Worm (Caenorhabditis elegans) whole organism, L3 larva: ENCODE data around the gene nsph-1.1.

ENCODE experiments used
- R02D3.7 ChIP-seq: fragments of 150-350 bp; optimal IDR thresholded peaks from 2 replicates; lab custom pipeline; 2014; ENCODE audit warnings: missing biosample characterization, missing genetic modification characterization
- aly-2 ChIP-seq: fragments of 150-350 bp; optimal IDR thresholded peaks from 2 replicates; lab custom pipeline; 2014; ENCODE audit warnings: missing biosample characterization, missing genetic modification characterization
- ceh-28 ChIP-seq: fragments of 150-350 bp; optimal IDR thresholded peaks from 2 replicates; lab custom pipeline; 2014; ENCODE audit warnings: missing biosample characterization, missing genetic modification reagents, missing genetic modification characterization
- ceh-82 ChIP-seq: fragments of 150-350 bp; optimal IDR thresholded peaks from 2 replicates; lab custom pipeline; 2014; ENCODE audit warnings: missing biosample characterization, missing genetic modification characterization
- ceh-9 ChIP-seq: sonication (generic microtip); optimal IDR thresholded peaks from 2 replicates; lab custom pipeline; 2018; ENCODE audit warnings: missing biosample characterization, missing genetic modification characterization
- daf-12 ChIP-seq: fragments of 150-350 bp; optimal IDR thresholded peaks from 2 replicates; lab custom pipeline; 2014; ENCODE audit warnings: missing biosample characterization, missing genetic modification reagents, missing genetic modification characterization
- elt-1 ChIP-seq: fragments of 150-350 bp; optimal IDR thresholded peaks from 2 replicates; lab custom pipeline; 2014; ENCODE audit warnings: missing biosample characterization, missing genetic modification characterization
- elt-2 ChIP-seq: sonication (generic microtip); optimal IDR thresholded peaks from 2 replicates; lab custom pipeline; 2016; ENCODE audit warnings: missing genetic modification reagents, mild to moderate bottlenecking, missing genetic modification characterization, missing compliant biosample characterization
- elt-3 ChIP-seq, 3 experiments: fragments of 150-350 bp in 1 of 3; sonication (generic microtip) in 2 of 3; optimal IDR thresholded peaks; 2 replicates in 2 of 3; 4 replicates in 1 of 3; lab custom pipeline; 2014 to 2017; ENCODE audit warnings: missing biosample characterization in 3 of 3, missing genetic modification characterization in 3 of 3
- eor-1 ChIP-seq, 2 experiments: fragments of 150-350 bp; optimal IDR thresholded peaks; 2 replicates each; lab custom pipeline; 2014 to 2018; ENCODE audit warnings: missing biosample characterization in 2 of 2, missing genetic modification characterization in 2 of 2
- fkh-10 ChIP-seq: sonication (generic microtip); optimal IDR thresholded peaks from 2 replicates; lab custom pipeline; 2017; ENCODE audit warnings: missing biosample characterization, missing genetic modification reagents, missing genetic modification characterization
- fkh-2 ChIP-seq: fragments of 150-350 bp; optimal IDR thresholded peaks from 2 replicates; lab custom pipeline; 2014; ENCODE audit warnings: missing biosample characterization, missing genetic modification reagents, missing genetic modification characterization
- fos-1 ChIP-seq: fragments of 150-350 bp; optimal IDR thresholded peaks from 2 replicates; lab custom pipeline; 2014; ENCODE audit warnings: missing biosample characterization, missing genetic modification characterization
- hmg-11 ChIP-seq: sonication (generic microtip); optimal IDR thresholded peaks from 2 replicates; lab custom pipeline; 2016; ENCODE audit warnings: missing genetic modification characterization, missing compliant biosample characterization
- lin-15B ChIP-seq: fragments of 150-350 bp; optimal IDR thresholded peaks from 2 replicates; lab custom pipeline; 2014; ENCODE audit warnings: missing biosample characterization, missing genetic modification characterization
- lin-39 ChIP-seq: fragments of 150-350 bp; optimal IDR thresholded peaks from 2 replicates; lab custom pipeline; 2018; ENCODE audit warnings: missing biosample characterization, missing genetic modification reagents, missing genetic modification characterization
- lsy-12 ChIP-seq: sonication (generic microtip); optimal IDR thresholded peaks from 2 replicates; lab custom pipeline; 2016; ENCODE audit warnings: mild to moderate bottlenecking, missing genetic modification characterization, missing compliant biosample characterization
- mdl-1 ChIP-seq: fragments of 150-350 bp; optimal IDR thresholded peaks from 2 replicates; lab custom pipeline; 2014; ENCODE audit warnings: missing biosample characterization, missing genetic modification characterization
- mml-1 ChIP-seq: fragments of 150-350 bp; sonication (generic microtip); optimal IDR thresholded peaks from 3 replicates; lab custom pipeline; 2014; ENCODE audit warnings: missing biosample characterization, missing genetic modification characterization
- nfya-1 ChIP-seq: sonication (generic microtip); optimal IDR thresholded peaks from 2 replicates; lab custom pipeline; 2017; ENCODE audit warnings: missing genetic modification characterization, mild to moderate bottlenecking, missing compliant biosample characterization, antibody characterized with exemption, moderate library complexity; ENCODE audit not compliant: insufficient read depth
- nhr-11 ChIP-seq: fragments of 150-350 bp; optimal IDR thresholded peaks from 2 replicates; lab custom pipeline; 2014; ENCODE audit warnings: missing biosample characterization, missing genetic modification characterization
- nhr-23 ChIP-seq: fragments of 150-350 bp; optimal IDR thresholded peaks from 2 replicates; lab custom pipeline; 2014; ENCODE audit warnings: missing biosample characterization, missing genetic modification reagents, missing genetic modification characterization
- nhr-237 ChIP-seq: fragments of 150-350 bp; optimal IDR thresholded peaks from 2 replicates; lab custom pipeline; 2014; ENCODE audit warnings: missing biosample characterization, missing genetic modification characterization
- nhr-25 ChIP-seq: sonication (generic microtip); optimal IDR thresholded peaks from 2 replicates; lab custom pipeline; 2017; ENCODE audit warnings: missing biosample characterization, missing genetic modification characterization
- nhr-28 ChIP-seq: fragments of 150-350 bp; optimal IDR thresholded peaks from 2 replicates; lab custom pipeline; 2014; ENCODE audit warnings: missing biosample characterization, missing genetic modification characterization
- nhr-43 ChIP-seq: sonication (generic microtip); optimal IDR thresholded peaks from 2 replicates; lab custom pipeline; 2016; ENCODE audit warnings: mild to moderate bottlenecking, missing genetic modification characterization, missing compliant biosample characterization; ENCODE audit not compliant: poor library complexity, severe bottlenecking
- nhr-76 ChIP-seq: fragments of 150-350 bp; sonication (generic microtip); optimal IDR thresholded peaks from 5 replicates; lab custom pipeline; 2014; ENCODE audit warnings: missing biosample characterization, missing genetic modification characterization
- nhr-77 ChIP-seq: fragments of 150-350 bp; optimal IDR thresholded peaks from 2 replicates; lab custom pipeline; 2014; ENCODE audit warnings: missing biosample characterization, missing genetic modification characterization
- pha-4 ChIP-seq: fragments of 150-350 bp; optimal IDR thresholded peaks from 2 replicates; lab custom pipeline; 2014; ENCODE audit warnings: missing biosample characterization, missing genetic modification reagents, missing genetic modification characterization
- pqm-1 ChIP-seq: fragments of 150-350 bp; optimal IDR thresholded peaks from 2 replicates; lab custom pipeline; 2017; ENCODE audit warnings: missing biosample characterization, missing genetic modification characterization, inconsistent platforms
- snpc-4 ChIP-seq: fragments of 150-350 bp; optimal IDR thresholded peaks from 2 replicates; lab custom pipeline; 2014; ENCODE audit warnings: missing biosample characterization, missing genetic modification characterization
- tbx-2 ChIP-seq: sonication (generic microtip); optimal IDR thresholded peaks from 2 replicates; lab custom pipeline; 2016; ENCODE audit warnings: mild to moderate bottlenecking, missing genetic modification characterization, missing compliant biosample characterization
- unc-39 ChIP-seq: sonication (generic microtip); optimal IDR thresholded peaks from 4 replicates; lab custom pipeline; 2017; ENCODE audit warnings: missing biosample characterization, missing genetic modification characterization
- unc-62 ChIP-seq: fragments of 150-350 bp; sonication (generic microtip); optimal IDR thresholded peaks from 4 replicates; lab custom pipeline; 2014; ENCODE audit warnings: missing biosample characterization, missing genetic modification reagents, missing genetic modification characterization
- zag-1 ChIP-seq: fragments of 150-350 bp; optimal IDR thresholded peaks from 2 replicates; lab custom pipeline; 2014; ENCODE audit warnings: missing biosample characterization, missing genetic modification characterization
- ztf-11 ChIP-seq: fragments of 150-350 bp; optimal IDR thresholded peaks from 2 replicates; lab custom pipeline; 2014; ENCODE audit warnings: missing biosample characterization, missing genetic modification characterization

The nsph-1.1 gene

ce11 chrII:8770675-8771074, 4.1 kb downstream of the nsph-1.1 start, which contains the start of gene let-19:
Gene let-19, plus strand, starts transcription at chrII:8770975.
- no peak for TF ChIP-seq nhr-43 (tag; lab: Kevin White, UChicago)
- no peak for TF ChIP-seq fkh-10 (GFP tag; lab: Kevin White, UChicago)
- no peak for TF ChIP-seq aly-2 (tag; lab: Kevin White, UChicago)
- TF ChIP-seq eor-1 (tag; optimal IDR thresholded peaks at IDR 0.05; lab: Kevin White, UChicago), result no peak
- no peak for TF ChIP-seq tbx-2 (tag; lab: Kevin White, UChicago)
- no peak for TF ChIP-seq elt-3 (tag; optimal IDR thresholded peaks at IDR 0.05; lab: Kevin White, UChicago)
- no peak for TF ChIP-seq hmg-11 (tag; lab: Kevin White, UChicago)
- TF ChIP-seq unc-39 (tag; lab: Kevin White, UChicago), result no peak
- no peak for TF ChIP-seq elt-2 (tag; lab: Kevin White, UChicago)
- TF ChIP-seq nhr-28 (tag; lab: Kevin White, UChicago), result no peak
- no peak for TF ChIP-seq ceh-28 (tag; lab: Kevin White, UChicago)
- TF ChIP-seq pha-4 (tag; lab: Kevin White, UChicago), result no peak
- no peak for TF ChIP-seq lsy-12 (tag; lab: Kevin White, UChicago)
- TF ChIP-seq R02D3.7 (tag; lab: Kevin White, UChicago), result no peak
- TF ChIP-seq ceh-9 (tag; lab: Kevin White, UChicago), result no peak
- TF ChIP-seq mdl-1 (tag; lab: Kevin White, UChicago), result no peak
- no peak for TF ChIP-seq daf-12 (tag; lab: Kevin White, UChicago)
- no peak for TF ChIP-seq ceh-82
- TF ChIP-seq ztf-11 (tag; lab: Kevin White, UChicago), result no peak
- no peak for TF ChIP-seq nhr-11 (tag; lab: Kevin White, UChicago)
- TF ChIP-seq, all 47 proteins: peak for 0

ce11 chrII:8776504-8776903, 9.9 kb downstream of the nsph-1.1 start:
- no peak for TF ChIP-seq nhr-76
- no peak for TF ChIP-seq eor-1 (tag; optimal IDR thresholded peaks at IDR 0.05; lab: Kevin White, UChicago)
- no peak for TF ChIP-seq ceh-28 (tag; lab: Kevin White, UChicago)
- no peak for TF ChIP-seq fos-1
- no peak for TF ChIP-seq lin-39 (tag; lab: Kevin White, UChicago)
- no peak for TF ChIP-seq ztf-11 (tag; lab: Kevin White, UChicago)
- no peak for TF ChIP-seq pqm-1 (tag; lab: Kevin White, UChicago)
- TF ChIP-seq fkh-10 (GFP tag; lab: Kevin White, UChicago), result no peak
- TF ChIP-seq mml-1 (tag; lab: Kevin White, UChicago), result no peak
- TF ChIP-seq nhr-23, result no peak
- TF ChIP-seq elt-1 (tag; lab: Kevin White, UChicago), result no peak
- no peak for TF ChIP-seq nhr-25 (tag; lab: Kevin White, UChicago)
- TF ChIP-seq ceh-82, result no peak
- TF ChIP-seq nfya-1, result no peak
- TF ChIP-seq lin-15B (tag; lab: Kevin White, UChicago), result no peak
- no peak for TF ChIP-seq nhr-77 (tag; lab: Kevin White, UChicago)
- no peak for TF ChIP-seq R02D3.7 (tag; lab: Kevin White, UChicago)
- TF ChIP-seq lsy-12 (tag; lab: Kevin White, UChicago), result no peak

- TF ChIP-seq nhr-28 (tag; lab: Kevin White, UChicago), result no peak
- no peak for TF ChIP-seq elt-1 (tag; lab: Kevin White, UChicago)
- no peak for TF ChIP-seq lin-15B (tag; lab: Kevin White, UChicago)
- TF ChIP-seq hmg-11 (tag; lab: Kevin White, UChicago), result no peak
- TF ChIP-seq nhr-237 (tag; lab: Kevin White, UChicago), result no peak
- no peak for TF ChIP-seq elt-3 (tag; optimal IDR thresholded peaks at IDR 0.05; lab: Kevin White, UChicago)
- TF ChIP-seq mml-1 (tag; lab: Kevin White, UChicago), result no peak
- TF ChIP-seq fkh-2 (tag; lab: Kevin White, UChicago), result no peak
- TF ChIP-seq zag-1, result no peak
- TF ChIP-seq unc-62 (GFP tag; lab: Kevin White, UChicago), result no peak
- TF ChIP-seq fkh-10 (GFP tag; lab: Kevin White, UChicago), result no peak
- TF ChIP-seq snpc-4 (tag; lab: Kevin White, UChicago), result no peak
- no peak for TF ChIP-seq ztf-11 (tag; lab: Kevin White, UChicago)
Observed at ce11 chrII:8783451-8783967, 16.9 kb downstream of the nsph-1.1 start, which contains the start of gene sgn-1. Gene sgn-1, minus strand, starts transcription at chrII:8783670.
